Fruit fly (Drosophila melanogaster) whole organism, embryonic: ENCODE results near the gene can.

ENCODE experiments used
- CG10462 ChIP-seq: fragments of 200-800 bp; sonication (Bioruptor generic); optimal IDR thresholded peaks from 2 replicates; lab custom pipeline; 2016; ENCODE audit warnings: missing biosample characterization, missing genetic modification characterization
- CG1529 ChIP-seq: fragments of 200-800 bp; sonication (Bioruptor generic); optimal IDR thresholded peaks from 3 replicates; lab custom pipeline; 2018; ENCODE audit warnings: missing biosample characterization, missing genetic modification characterization
- CG17186 ChIP-seq: fragments of 200-800 bp; sonication (Bioruptor generic); optimal IDR thresholded peaks from 3 replicates; lab custom pipeline; 2017; ENCODE audit warnings: missing biosample characterization, missing genetic modification reagents, missing genetic modification characterization
- Mrtf ChIP-seq: fragments of 200-800 bp; sonication (Bioruptor generic); IDR thresholded peaks from 3 replicates; pipeline ENCODE4 v1.3.6; 2022; ENCODE audit warnings: missing biosample characterization, missing genetic modification characterization
- Sox102F ChIP-seq: fragments of 200-800 bp; sonication (Bioruptor generic); optimal IDR thresholded peaks from 2 replicates; lab custom pipeline; 2018; ENCODE audit warnings: missing biosample characterization, mild to moderate bottlenecking, missing genetic modification characterization, moderate library complexity
- inv ChIP-seq: fragments of 200-800 bp; sonication (Bioruptor generic); IDR thresholded peaks from 2 replicates; pipeline ENCODE4 v1.3.6; 2022; ENCODE audit warnings: missing biosample characterization, missing genetic modification characterization; ENCODE audit not compliant: partially characterized antibody

can gene

DNA sequence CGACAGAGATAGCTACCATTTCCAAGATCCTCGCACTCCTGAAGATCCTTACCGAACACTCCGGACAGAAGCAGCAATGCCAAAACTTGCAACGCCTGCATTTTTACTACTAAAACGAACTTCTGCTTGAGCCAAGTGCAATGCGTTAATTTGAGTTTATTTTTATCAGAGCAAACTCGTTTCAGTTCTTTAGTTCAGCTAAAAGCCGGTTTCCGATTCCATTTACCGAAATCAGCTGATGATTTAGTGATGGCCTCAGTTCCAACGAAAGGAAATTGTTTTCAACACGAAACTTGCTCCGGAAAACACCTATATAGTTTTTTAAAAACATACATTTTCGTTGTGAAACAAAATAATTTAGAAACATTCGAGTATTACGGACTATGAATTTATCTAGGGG lies 46.8 kb downstream of the can start, which contains the start of gene CG32055 (continued):
- TF ChIP-seq CG17186 (no peak), Mrtf (GFP tag; lab: Robert Waterston, UW) (no peak)
- TF ChIP-seq, all 482 proteins: peak for 0

DNA sequence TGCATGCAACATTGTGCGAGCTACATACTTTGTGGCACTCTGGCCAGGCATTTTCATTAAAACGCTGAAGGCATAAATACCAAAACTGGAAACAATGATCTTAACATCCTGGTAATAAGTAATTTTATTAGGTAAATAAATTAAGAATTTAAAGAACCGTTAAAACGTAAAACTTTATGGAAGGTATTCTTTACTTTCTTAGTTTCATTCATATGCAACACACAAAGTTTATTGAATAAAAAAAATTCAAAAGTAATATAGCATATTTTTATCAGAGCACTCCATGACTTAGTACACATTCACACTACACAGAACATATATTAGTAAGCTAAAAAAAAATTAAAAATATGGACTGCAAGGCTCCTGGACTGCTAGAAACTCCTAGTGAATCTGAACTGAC lies 51.5 kb downstream of the can start, which contains the start of gene CG8065:
TSS of gene CG8065 (plus strand) at position 301 of the 400 bp plus-strand sequence.
- TF ChIP-seq CG10462 (GFP tag; lab: Kevin White, UChicago), result no peak
- TF ChIP-seq CG1529 (GFP tag; lab: Kevin White, UChicago), result no peak
- no peak for TF ChIP-seq inv (GFP tag; lab: Robert Waterston, UW)
- TF ChIP-seq Sox102F (GFP tag; lab: Kevin White, UChicago), result no peak
